Worm (Caenorhabditis elegans): ENCODE results near the gene C34B4.3.

DNA sequence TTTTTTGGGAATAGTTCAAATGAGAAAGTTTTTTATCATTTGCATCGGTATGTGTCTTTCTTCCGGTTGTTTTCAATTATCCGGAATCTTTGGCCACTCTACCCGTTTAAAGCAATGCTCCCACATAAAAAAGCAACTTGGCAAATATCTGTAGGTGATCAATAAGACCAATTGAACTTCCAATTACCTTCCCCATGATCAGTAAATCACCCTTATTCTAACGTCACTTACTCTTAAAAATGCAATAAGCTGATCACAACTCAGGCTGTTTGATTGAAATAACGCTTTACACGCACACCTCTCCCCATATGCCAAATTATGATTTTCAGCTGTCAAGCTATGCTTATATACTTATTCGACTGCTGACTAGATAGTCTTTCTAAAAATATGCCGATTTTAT is 24.7 kb upstream of the C34B4.3 start, which contains the start of gene C34B4.5:
- TF ChIP-seq unc-39 (tag; optimal IDR thresholded peaks at IDR 0.05) = no peak
- TF ChIP-seq snpc-4 (tag; optimal IDR thresholded peaks at IDR 0.05) = no peak
- no peak for TF ChIP-seq ama-1 (optimal IDR thresholded peaks at IDR 0.05)
- TF ChIP-seq ZK546.5 (tag; optimal IDR thresholded peaks at IDR 0.05) = no peak
- no peak for TF ChIP-seq blmp-1 (tag; optimal IDR thresholded peaks at IDR 0.05; ENCODE audit: insufficient read depth)

Measured in whole organism, L2 larva.